Fruit fly (Drosophila melanogaster) whole organism, embryonic: ENCODE measurements around the gene Rpt5.

Source experiments
- Atf3 ChIP-seq: fragments of 200-800 bp; sonication (Bioruptor generic); optimal IDR thresholded peaks from 3 replicates; lab custom pipeline; 2016; ENCODE audit warnings: missing biosample characterization, missing genetic modification characterization
- CG2712 ChIP-seq: fragments of 200-800 bp; optimal IDR thresholded peaks from 3 replicates; lab custom pipeline; 2019; ENCODE audit warnings: missing biosample characterization, mild to moderate bottlenecking, missing genetic modification characterization, moderate library complexity
- CG8478 ChIP-seq: fragments of >200 bp; optimal IDR thresholded peaks from 2 replicates; lab custom pipeline; 2018
- ken ChIP-seq: fragments of 200-800 bp; sonication (Bioruptor generic); IDR thresholded peaks from 3 replicates; pipeline ENCODE4 v1.3.6; 2022; ENCODE audit warnings: missing biosample characterization, missing genetic modification characterization
- klu ChIP-seq: fragments of 200-800 bp; sonication (Bioruptor generic); IDR thresholded peaks from 2 replicates; pipeline ENCODE4 v1.3.6; 2022; ENCODE audit warnings: missing biosample characterization, missing genetic modification characterization
- pho ChIP-seq: fragments of 200-800 bp; sonication (Bioruptor generic); optimal IDR thresholded peaks from 2 replicates; lab custom pipeline; 2016; ENCODE audit warnings: missing biosample characterization, missing genetic modification characterization
- twi ChIP-seq: fragments of 200-800 bp; optimal IDR thresholded peaks from 2 replicates; lab custom pipeline; 2019; ENCODE audit warnings: missing biosample characterization, mild to moderate bottlenecking, missing genetic modification characterization, moderate library complexity

DNA sequence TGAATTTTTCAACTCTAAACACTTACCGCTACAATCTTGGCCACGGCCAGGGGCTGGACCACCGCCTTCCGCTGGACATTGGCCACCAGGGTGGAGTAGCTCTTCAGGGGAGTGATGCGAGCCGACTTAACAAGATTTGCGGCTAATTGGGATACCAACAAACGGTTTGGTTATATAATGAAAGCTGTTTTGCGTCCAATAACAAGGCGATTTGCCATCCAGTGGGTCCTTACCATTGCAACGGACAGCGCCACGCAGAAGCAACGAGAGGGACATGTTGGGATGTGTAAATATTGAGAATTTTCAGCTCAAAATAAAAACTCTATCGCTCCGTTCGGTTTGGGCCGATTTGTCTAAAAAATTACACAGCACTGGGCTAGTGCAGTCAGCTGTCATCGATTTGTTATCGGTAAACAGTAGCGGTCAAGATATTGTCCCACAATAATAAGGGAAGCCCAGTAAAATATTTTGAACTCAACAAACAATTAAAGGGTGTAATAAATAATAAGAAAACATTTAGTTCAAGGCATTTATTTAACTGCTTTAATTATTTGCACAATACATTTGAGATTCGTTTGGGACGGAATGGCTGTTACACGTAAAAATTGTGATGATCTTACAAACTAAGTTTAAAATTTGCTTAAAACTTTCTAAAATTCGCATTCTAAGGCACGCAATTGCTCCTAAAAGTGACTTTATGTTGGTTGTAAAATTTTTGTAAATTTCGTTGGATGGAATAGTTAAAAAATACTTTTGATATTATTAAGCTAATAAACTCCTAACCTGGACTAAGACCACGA, 7.7 kb downstream of the Rpt5 start, which contains the start of gene SdhD:
- TF ChIP-seq klu (GFP tag; lab: Robert Waterston, UW) (no peak), CG2712 (tag; lab: Kevin White, UChicago) (peak; percentile 24), ken (GFP tag; lab: Robert Waterston, UW) (no peak), pho (GFP tag; lab: Kevin White, UChicago) (no peak), Atf3 (no peak), CG8478 (lab: Kevin White, UChicago) (no peak), twi (tag; lab: Kevin White, UChicago) (no peak)
